Worm (Caenorhabditis elegans): ENCODE data around the gene lin-29.

DNA sequence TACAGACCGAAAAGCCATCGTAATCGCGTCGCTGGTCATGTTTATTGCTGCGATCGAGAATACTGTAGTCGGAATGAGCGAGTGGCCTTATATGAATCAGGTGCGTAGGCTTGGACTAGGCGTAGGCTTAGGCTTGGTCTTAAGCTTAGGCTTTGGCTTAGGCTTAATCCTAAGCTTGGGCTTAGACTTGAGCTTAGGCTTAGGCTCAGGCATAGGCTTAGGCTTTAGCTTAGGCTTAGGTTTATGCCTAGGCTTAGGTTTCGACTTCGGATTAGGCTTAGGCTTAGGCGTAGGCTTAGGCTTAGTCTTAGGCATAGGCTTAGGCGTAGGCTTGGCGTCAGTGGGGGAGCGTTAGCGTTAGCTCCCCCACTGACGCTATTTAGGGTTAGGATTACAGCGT, 19.7 kb upstream of the lin-29 start:
- TF ChIP-seq rpc-1 (optimal IDR thresholded peaks at IDR 0.05) (no peak), rpc-1 (tag; optimal IDR thresholded peaks at IDR 0.05) (no peak), ztf-18 (tag; optimal IDR thresholded peaks at IDR 0.05) (no peak), F33H1.4 (GFP tag; IDR thresholded peaks at IDR 0.05) (no peak), snpc-4 (GFP tag; optimal IDR thresholded peaks at IDR 0.05) (no peak), snpc-4 (tag; optimal IDR thresholded peaks at IDR 0.05) (no peak)

Measured in whole organism, young adult.